Fruit fly (Drosophila melanogaster): ENCODE results near the gene Tsp5D.

The Tsp5D gene

dm6 chrX:6066316-6066715 is 8.3 kb downstream of the Tsp5D start, which contains the start of gene CG43115:
TSS of gene CG43115 (minus strand) at chrX:6066416.
- no peak for TF ChIP-seq CG17801 (GFP tag; optimal IDR thresholded peaks at IDR 0.05; ENCODE audit: partially characterized antibody)

dm6 chrX:6064508-6064907 is 10.1 kb downstream of the Tsp5D start:
- no peak for TF ChIP-seq CG17801 (GFP tag; optimal IDR thresholded peaks at IDR 0.05; ENCODE audit: partially characterized antibody)

- TF ChIP-seq CG17801 (GFP tag; optimal IDR thresholded peaks at IDR 0.05; ENCODE audit: partially characterized antibody), result no peak
These were observed 12.5 kb downstream of the Tsp5D start for dm6 chrX:6062160-6062559.

dm6 chrX:6059135-6059824 is 15.4 kb downstream of the Tsp5D start:
- no peak for TF ChIP-seq CG17801 (GFP tag; optimal IDR thresholded peaks at IDR 0.05; ENCODE audit: partially characterized antibody)

dm6 chrX:6054031-6054430 is 20.6 kb downstream of the Tsp5D start:
- TF ChIP-seq CG17801 (GFP tag; optimal IDR thresholded peaks at IDR 0.05; ENCODE audit: partially characterized antibody), result no peak

dm6 chrX:6052855-6053254 is 21.8 kb downstream of the Tsp5D start:
- TF ChIP-seq CG17801 (GFP tag; optimal IDR thresholded peaks at IDR 0.05; ENCODE audit: partially characterized antibody), result no peak

dm6 chrX:6050935-6051656 is 23.6 kb downstream of the Tsp5D start:
- peak; percentile 35 for TF ChIP-seq CG17801 (GFP tag; optimal IDR thresholded peaks at IDR 0.05; ENCODE audit: partially characterized antibody)

dm6 chrX:6050282-6050934 is 24.2 kb downstream of the Tsp5D start, which contains the start of gene CG5921:
TSS of gene CG5921 (plus strand) at chrX:6050828.
- TF ChIP-seq CG17801 (GFP tag; optimal IDR thresholded peaks at IDR 0.05; ENCODE audit: partially characterized antibody), result no peak

dm6 chrX:6039431-6040016 is 35.1 kb downstream of the Tsp5D start, which contains the start of gene CG5937:
TSS of gene CG5937 (plus strand) at chrX:6040005.
- TF ChIP-seq CG17801 (GFP tag; optimal IDR thresholded peaks at IDR 0.05; ENCODE audit: partially characterized antibody), result no peak

- TF ChIP-seq CG17801 (GFP tag; optimal IDR thresholded peaks at IDR 0.05; ENCODE audit: partially characterized antibody), result peak; percentile 24
These were observed 37.3 kb downstream of the Tsp5D start, which contains the start of the genes rux and MCTS1 for dm6 chrX:6037180-6037946. TSS of gene rux (minus strand) at chrX:6037800. TSS of gene MCTS1 (plus strand) at chrX:6037892.

dm6 chrX:6035359-6035758 is 39.3 kb downstream of the Tsp5D start:
- no peak for TF ChIP-seq CG17801 (GFP tag; optimal IDR thresholded peaks at IDR 0.05; ENCODE audit: partially characterized antibody)

- no peak for TF ChIP-seq CG17801 (GFP tag; optimal IDR thresholded peaks at IDR 0.05; ENCODE audit: partially characterized antibody)
These were observed 39.9 kb downstream of the Tsp5D start for dm6 chrX:6034741-6035140.

dm6 chrX:6032826-6033225 is 41.8 kb downstream of the Tsp5D start:
- no peak for TF ChIP-seq CG17801 (GFP tag; optimal IDR thresholded peaks at IDR 0.05; ENCODE audit: partially characterized antibody)

- no peak for TF ChIP-seq CG17801 (GFP tag; optimal IDR thresholded peaks at IDR 0.05; ENCODE audit: partially characterized antibody)
These were observed 43.0 kb downstream of the Tsp5D start for dm6 chrX:6031692-6032091.

- TF ChIP-seq CG17801 (GFP tag; optimal IDR thresholded peaks at IDR 0.05; ENCODE audit: partially characterized antibody), result no peak
These were observed 44.1 kb downstream of the Tsp5D start for dm6 chrX:6030593-6030992.

Data from ovary, adult (tissue).